Fruit fly (Drosophila melanogaster): ENCODE measurements around the gene feo.

feo gene

dm6 chrX:10815511-10816080, 39.1 kb downstream of the feo start (continued):
- TF ChIP-seq lz (GFP tag; optimal IDR thresholded peaks at IDR 0.05) (no peak), CG11294 (GFP tag; IDR thresholded peaks at IDR 0.05) (no peak), CG11762 (GFP tag; optimal IDR thresholded peaks at IDR 0.05; ENCODE audit: insufficient read depth) (no peak), CG6163 (GFP tag; IDR thresholded peaks at IDR 0.05) (no peak), CG34406 (GFP tag; optimal IDR thresholded peaks at IDR 0.05) (no peak), Gug (GFP tag; IDR thresholded peaks at IDR 0.05) (no peak), Hr4 (GFP tag; optimal IDR thresholded peaks at IDR 0.05) (no peak), CG1621 (tag; optimal IDR thresholded peaks at IDR 0.05) (no peak), OdsH (GFP tag; optimal IDR thresholded peaks at IDR 0.05) (no peak)

dm6 chrX:10814832-10815372, 39.8 kb downstream of the feo start:
- TF ChIP-seq topi (GFP tag; optimal IDR thresholded peaks at IDR 0.05) (no peak), acj6 (GFP tag; optimal IDR thresholded peaks at IDR 0.05) (no peak), CG3919 (GFP tag; optimal IDR thresholded peaks at IDR 0.05) (no peak)

- TF ChIP-seq CG15336 (GFP tag; IDR thresholded peaks at IDR 0.05) (peak; percentile 53; the same call in 1 of the 2 replicates), CG6854 (GFP tag; optimal IDR thresholded peaks at IDR 0.05) (no peak), CG8319 (GFP tag; optimal IDR thresholded peaks at IDR 0.05) (no peak), CG6276 (GFP tag; optimal IDR thresholded peaks at IDR 0.05) (peak; percentile 66), Sox15 (GFP tag; optimal IDR thresholded peaks at IDR 0.05) (no peak), CG1621 (tag; optimal IDR thresholded peaks at IDR 0.05) (no peak), CG8119 (GFP tag; IDR thresholded peaks at IDR 0.05) (peak; percentile 61), Blimp-1 (GFP tag; optimal IDR thresholded peaks at IDR 0.05) (peak; percentile 1), Eip78C (GFP tag) (peak; percentile 41), Gug (GFP tag; IDR thresholded peaks at IDR 0.05) (no peak), CG6163 (GFP tag; IDR thresholded peaks at IDR 0.05) (peak; percentile 69), dac (GFP tag; optimal IDR thresholded peaks at IDR 0.05) (peak; percentile 8), fd59A (GFP tag; optimal IDR thresholded peaks at IDR 0.05) (no peak), Smox (GFP tag; optimal IDR thresholded peaks at IDR 0.05) (no peak), CG32006 (GFP tag; optimal IDR thresholded peaks at IDR 0.05) (peak; percentile 3), dsx (GFP tag; optimal IDR thresholded peaks at IDR 0.05; ENCODE audit: poor library complexity, severe bottlenecking) (no peak), achi (GFP tag; optimal IDR thresholded peaks at IDR 0.05) (no peak), fkh (GFP tag; optimal IDR thresholded peaks at IDR 0.05) (peak; percentile 71), eg (GFP tag; IDR thresholded peaks at IDR 0.05) (peak; percentile 71), ss (GFP tag; optimal IDR thresholded peaks at IDR 0.05) (no peak)
Observed at dm6 chrX:10814113-10814512, 40.6 kb downstream of the feo start.

- no peak for TF ChIP-seq ss (GFP tag; optimal IDR thresholded peaks at IDR 0.05)
- no peak for TF ChIP-seq Hr38 (GFP tag; optimal IDR thresholded peaks at IDR 0.05)
- no peak for TF ChIP-seq CG8319 (GFP tag; optimal IDR thresholded peaks at IDR 0.05)
- TF ChIP-seq cyc (GFP tag; optimal IDR thresholded peaks at IDR 0.05), result no peak
- no peak for TF ChIP-seq CG10631 (GFP tag; optimal IDR thresholded peaks at IDR 0.05)
- TF ChIP-seq CG32006 (GFP tag; optimal IDR thresholded peaks at IDR 0.05), result no peak
- TF ChIP-seq CG6808 (GFP tag; optimal IDR thresholded peaks at IDR 0.05), result no peak
- TF ChIP-seq CG11902 (GFP tag; optimal IDR thresholded peaks at IDR 0.05), result no peak
- no peak for TF ChIP-seq CG1621 (tag; optimal IDR thresholded peaks at IDR 0.05)
- no peak for TF ChIP-seq CG6792 (GFP tag; optimal IDR thresholded peaks at IDR 0.05)
- no peak for TF ChIP-seq CG10669 (GFP tag; optimal IDR thresholded peaks at IDR 0.05)
- TF ChIP-seq CG16779 (tag; optimal IDR thresholded peaks at IDR 0.05), result no peak
- TF ChIP-seq CG9139 (GFP tag; optimal IDR thresholded peaks at IDR 0.05), result no peak
Observed at dm6 chrX:10808684-10809083, 46.0 kb downstream of the feo start.

All from whole organism, prepupa.